Worm (Caenorhabditis elegans) whole organism, L2 larva: Measurements from ENCODE around the gene fil-2.

ENCODE experiments used
- C34F6.9 ChIP-seq: fragments of 150-350 bp; optimal IDR thresholded peaks from 2 replicates; lab custom pipeline; 2014; ENCODE audit warnings: missing biosample characterization, missing genetic modification characterization
- F13H6.1 ChIP-seq: sonication (generic microtip); optimal IDR thresholded peaks from 2 replicates; lab custom pipeline; 2016; ENCODE audit warnings: missing genetic modification characterization, missing compliant biosample characterization
- Y55F3AM.14 ChIP-seq: fragments of 200-800 bp; sonication (Bioruptor generic); optimal IDR thresholded peaks from 2 replicates; lab custom pipeline; 2018; ENCODE audit warnings: mild to moderate bottlenecking, missing genetic modification characterization, missing compliant biosample characterization
- ZK546.5 ChIP-seq: sonication (generic microtip); optimal IDR thresholded peaks from 2 replicates; lab custom pipeline; 2017; ENCODE audit warnings: missing biosample characterization, missing genetic modification characterization
- alr-1 ChIP-seq: fragments of 150-350 bp; optimal IDR thresholded peaks from 2 replicates; lab custom pipeline; 2014; ENCODE audit warnings: missing biosample characterization, missing genetic modification characterization
- aly-2 ChIP-seq: fragments of 150-350 bp; optimal IDR thresholded peaks from 2 replicates; lab custom pipeline; 2014; ENCODE audit warnings: missing biosample characterization, missing genetic modification characterization
- ama-1 ChIP-seq: fragments of 150-350 bp; optimal IDR thresholded peaks from 2 replicates; lab custom pipeline; 2018; ENCODE audit warnings: inconsistent platforms
- blmp-1 ChIP-seq: sonication (generic microtip); optimal IDR thresholded peaks from 2 replicates; lab custom pipeline; 2017; ENCODE audit warnings: missing genetic modification characterization, mild to moderate bottlenecking, missing compliant biosample characterization, antibody characterized with exemption, moderate library complexity; ENCODE audit not compliant: insufficient read depth
- ceh-16 ChIP-seq: fragments of 150-350 bp; optimal IDR thresholded peaks from 2 replicates; lab custom pipeline; 2014; ENCODE audit warnings: missing biosample characterization, missing genetic modification characterization
- ceh-82 ChIP-seq: fragments of 150-350 bp; optimal IDR thresholded peaks from 2 replicates; lab custom pipeline; 2014; ENCODE audit warnings: missing biosample characterization, missing genetic modification characterization
- crh-2 ChIP-seq: sonication (generic microtip); optimal IDR thresholded peaks from 2 replicates; lab custom pipeline; 2017; ENCODE audit warnings: missing biosample characterization, missing genetic modification characterization
- dmd-4 ChIP-seq: sonication (generic microtip); optimal IDR thresholded peaks from 2 replicates; lab custom pipeline; 2017; ENCODE audit warnings: missing biosample characterization, missing genetic modification characterization
- egl-27 ChIP-seq: sonication (generic microtip); optimal IDR thresholded peaks from 3 replicates; lab custom pipeline; 2017; ENCODE audit warnings: missing biosample characterization, missing genetic modification reagents, missing genetic modification characterization
- elt-1 ChIP-seq: fragments of 150-350 bp; optimal IDR thresholded peaks from 2 replicates; lab custom pipeline; 2014; ENCODE audit warnings: missing biosample characterization, missing genetic modification characterization
- elt-3 ChIP-seq: sonication (generic microtip); optimal IDR thresholded peaks from 2 replicates; lab custom pipeline; 2017; ENCODE audit warnings: missing biosample characterization, missing genetic modification characterization
- fos-1 ChIP-seq: fragments of 150-350 bp; optimal IDR thresholded peaks from 2 replicates; lab custom pipeline; 2014; ENCODE audit warnings: missing biosample characterization, missing genetic modification characterization
- gmeb-1 ChIP-seq: fragments of 150-350 bp; optimal IDR thresholded peaks from 2 replicates; lab custom pipeline; 2014; ENCODE audit warnings: missing biosample characterization, missing genetic modification characterization
- lin-11 ChIP-seq: fragments of 150-350 bp; sonication (generic microtip); optimal IDR thresholded peaks from 2 replicates; lab custom pipeline; 2014; ENCODE audit warnings: missing biosample characterization, missing genetic modification characterization, inconsistent platforms, mixed read lengths
- lin-13 ChIP-seq: fragments of 150-350 bp; optimal IDR thresholded peaks from 2 replicates; lab custom pipeline; 2014; ENCODE audit warnings: missing biosample characterization, missing genetic modification reagents, missing genetic modification characterization
- lin-39 ChIP-seq: fragments of 150-350 bp; optimal IDR thresholded peaks from 2 replicates; lab custom pipeline; 2014; ENCODE audit warnings: missing biosample characterization, missing genetic modification reagents, missing genetic modification characterization
- lsy-2 ChIP-seq, 2 experiments: fragments of 150-350 bp in 1 of 2; sonication (generic microtip) in 1 of 2; optimal IDR thresholded peaks; 2 replicates each; lab custom pipeline; 2014 to 2017; ENCODE audit warnings: missing biosample characterization in 2 of 2, missing genetic modification characterization in 2 of 2
- mab-5 ChIP-seq: fragments of 150-350 bp; optimal IDR thresholded peaks from 2 replicates; lab custom pipeline; 2014; ENCODE audit warnings: missing biosample characterization, missing genetic modification characterization
- mbf-1 ChIP-seq: sonication (generic microtip); optimal IDR thresholded peaks from 2 replicates; lab custom pipeline; 2017; ENCODE audit warnings: missing biosample characterization, missing genetic modification characterization
- mdl-1 ChIP-seq, 2 experiments: fragments of 150-350 bp in 1 of 2; sonication (generic microtip) in 1 of 2; optimal IDR thresholded peaks; 2 replicates each; lab custom pipeline; 2017; ENCODE audit warnings: missing biosample characterization in 2 of 2, missing genetic modification characterization in 2 of 2
- nhr-10 ChIP-seq: sonication (generic microtip); optimal IDR thresholded peaks from 2 replicates; lab custom pipeline; 2017; ENCODE audit warnings: missing biosample characterization, missing genetic modification characterization
- nhr-11 ChIP-seq: fragments of 150-350 bp; optimal IDR thresholded peaks from 2 replicates; lab custom pipeline; 2014; ENCODE audit warnings: missing biosample characterization, missing genetic modification characterization
- nhr-12 ChIP-seq: fragments of 150-350 bp; optimal IDR thresholded peaks from 2 replicates; lab custom pipeline; 2014; ENCODE audit warnings: missing biosample characterization, missing genetic modification characterization
- nhr-129 ChIP-seq: fragments of 150-350 bp; optimal IDR thresholded peaks from 2 replicates; lab custom pipeline; 2014; ENCODE audit warnings: missing biosample characterization, missing genetic modification characterization
- nhr-21 ChIP-seq: fragments of 150-350 bp; optimal IDR thresholded peaks from 2 replicates; lab custom pipeline; 2014; ENCODE audit warnings: missing biosample characterization, missing genetic modification characterization
- nhr-23 ChIP-seq: fragments of 150-350 bp; optimal IDR thresholded peaks from 2 replicates; lab custom pipeline; 2014; ENCODE audit warnings: missing biosample characterization, missing genetic modification reagents, missing genetic modification characterization
- nhr-237 ChIP-seq: fragments of 150-350 bp; optimal IDR thresholded peaks from 2 replicates; lab custom pipeline; 2014; ENCODE audit warnings: missing biosample characterization, missing genetic modification characterization
- nhr-25 ChIP-seq: fragments of 150-350 bp; sonication (generic microtip); optimal IDR thresholded peaks from 3 replicates; lab custom pipeline; 2014; ENCODE audit warnings: missing biosample characterization, missing genetic modification characterization
- nhr-6 ChIP-seq: fragments of 150-350 bp; optimal IDR thresholded peaks from 2 replicates; lab custom pipeline; 2014; ENCODE audit warnings: missing biosample characterization, missing genetic modification characterization
- nhr-77 ChIP-seq: fragments of 150-350 bp; optimal IDR thresholded peaks from 2 replicates; lab custom pipeline; 2014; ENCODE audit warnings: missing biosample characterization, missing genetic modification characterization
- peb-1 ChIP-seq: fragments of 150-350 bp; optimal IDR thresholded peaks from 2 replicates; lab custom pipeline; 2014; ENCODE audit warnings: missing biosample characterization, missing genetic modification characterization
- sem-4 ChIP-seq: fragments of 150-350 bp; optimal IDR thresholded peaks from 2 replicates; lab custom pipeline; 2014; ENCODE audit warnings: missing biosample characterization, missing genetic modification reagents, missing genetic modification characterization
- skn-1 ChIP-seq: sonication (generic microtip); optimal IDR thresholded peaks from 2 replicates; lab custom pipeline; 2017; ENCODE audit warnings: missing biosample characterization, missing genetic modification characterization
- sma-3 ChIP-seq: sonication (generic microtip); optimal IDR thresholded peaks from 2 replicates; lab custom pipeline; 2016; ENCODE audit warnings: missing genetic modification reagents, missing genetic modification characterization, missing compliant biosample characterization
- sma-9 ChIP-seq, 2 experiments: fragments of 150-350 bp in 1 of 2; sonication (generic microtip) in 1 of 2; optimal IDR thresholded peaks; 2 replicates each; lab custom pipeline; 2014 to 2016; ENCODE audit warnings: missing genetic modification characterization in 2 of 2, mild to moderate bottlenecking in 1 of 2, missing biosample characterization in 1 of 2, missing compliant biosample characterization in 1 of 2, missing genetic modification reagents in 1 of 2, moderate library complexity in 1 of 2
- snpc-4 ChIP-seq: fragments of 150-350 bp; optimal IDR thresholded peaks from 2 replicates; lab custom pipeline; 2014; ENCODE audit warnings: missing biosample characterization, missing genetic modification characterization
- unc-39 ChIP-seq: fragments of 150-350 bp; optimal IDR thresholded peaks from 2 replicates; lab custom pipeline; 2014; ENCODE audit warnings: missing biosample characterization, missing genetic modification characterization
- unc-55 ChIP-seq: fragments of 150-350 bp; sonication (generic microtip); optimal IDR thresholded peaks from 3 replicates; lab custom pipeline; 2014; ENCODE audit warnings: missing biosample characterization, missing genetic modification reagents, missing genetic modification characterization
- unc-62 ChIP-seq: fragments of 150-350 bp; optimal IDR thresholded peaks from 2 replicates; lab custom pipeline; 2014; ENCODE audit warnings: missing biosample characterization, missing genetic modification reagents, missing genetic modification characterization
- zag-1 ChIP-seq: fragments of 150-350 bp; optimal IDR thresholded peaks from 2 replicates; lab custom pipeline; 2014; ENCODE audit warnings: missing biosample characterization, missing genetic modification characterization
- ztf-1 ChIP-seq: fragments of 200-800 bp; sonication (Bioruptor generic); conservative IDR thresholded peaks from 2 replicates; pipeline ENCODE4 v1.3.6; 2022; ENCODE audit warnings: missing genetic modification characterization, missing compliant biosample characterization
- ztf-11 ChIP-seq: sonication (generic microtip); optimal IDR thresholded peaks from 2 replicates; lab custom pipeline; 2017; ENCODE audit warnings: missing biosample characterization, missing genetic modification characterization
- ztf-4 ChIP-seq: fragments of 150-350 bp; optimal IDR thresholded peaks from 2 replicates; lab custom pipeline; 2014; ENCODE audit warnings: missing biosample characterization, missing genetic modification characterization

Gene fil-2

DNA sequence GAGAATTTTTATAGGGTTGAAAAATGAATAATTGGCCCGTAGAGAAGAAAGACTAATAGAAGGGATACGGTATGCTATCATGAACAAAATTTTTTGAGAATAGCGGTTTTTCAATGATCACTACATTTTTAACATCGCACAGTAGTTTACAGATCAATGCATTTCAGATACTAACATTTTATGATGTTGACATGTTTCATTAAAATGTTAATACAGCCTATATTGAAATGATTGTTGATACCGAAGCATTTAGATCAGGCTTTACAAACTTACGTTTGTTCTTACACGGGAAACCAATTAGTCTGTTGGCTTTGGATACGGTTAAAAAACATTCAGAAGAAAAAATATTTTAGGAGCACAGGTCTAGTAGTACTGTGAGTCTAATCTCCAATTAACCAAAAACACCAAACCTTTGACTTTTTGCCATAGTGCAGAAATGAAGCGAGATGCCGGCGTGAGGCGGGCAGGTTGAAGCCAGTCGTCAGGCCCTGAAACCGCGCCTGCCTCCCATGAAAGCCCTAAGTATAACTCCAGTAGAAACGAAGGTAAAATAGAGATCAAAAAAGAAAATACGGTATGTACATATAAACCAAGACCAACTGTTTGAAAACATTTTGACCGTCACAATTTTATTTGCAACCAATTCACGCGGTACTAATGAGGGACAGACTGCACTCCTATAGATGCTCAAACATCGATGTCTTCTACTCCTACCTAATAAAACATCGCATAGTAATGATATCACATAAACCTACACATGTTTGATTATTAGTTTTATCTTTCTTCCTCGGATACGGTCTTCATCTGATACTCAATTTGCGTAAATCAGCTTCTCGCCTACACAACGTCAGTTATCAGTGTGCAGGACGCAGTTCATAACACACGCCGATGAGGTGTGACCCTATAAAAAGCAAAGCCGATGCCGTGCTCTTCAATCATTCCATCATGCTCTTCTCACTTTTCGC is at the start of gene fil-2:
Gene fil-2 (plus strand): TSS at position 915 of the 965 bp plus-strand sequence.
- TF ChIP-seq nhr-21 (tag; lab: Kevin White, UChicago) (peak; percentile 12), ama-1 (lab: Kevin White, UChicago) (peak; percentile 29), crh-2 (tag; lab: Kevin White, UChicago) (peak; percentile 32), sma-9 (GFP tag; optimal IDR thresholded peaks at IDR 0.05; lab: Kevin White, UChicago) (peak; percentile 44), sma-9 (tag; optimal IDR thresholded peaks at IDR 0.05; lab: Kevin White, UChicago) (no peak), nhr-237 (tag; lab: Kevin White, UChicago) (no peak), nhr-25 (tag; lab: Kevin White, UChicago) (peak; percentile 43), fos-1 (tag; lab: Kevin White, UChicago) (peak; percentile 14), ZK546.5 (tag; lab: Kevin White, UChicago) (no peak), gmeb-1 (tag; lab: Kevin White, UChicago) (peak; percentile 67), blmp-1 (tag; lab: Kevin White, UChicago) (peak; percentile 62), lin-39 (tag; lab: Kevin White, UChicago) (no peak), lin-13 (peak; percentile 13), ztf-4 (peak; percentile 29)

- TF ChIP-seq ceh-16 (tag; lab: Kevin White, UChicago) (peak; percentile 28), C34F6.9 (tag; lab: Kevin White, UChicago) (peak; percentile 47), nhr-21 (tag; lab: Kevin White, UChicago) (peak; percentile 91), alr-1 (no peak), unc-55 (GFP tag; lab: Kevin White, UChicago) (no peak), elt-3 (tag; lab: Kevin White, UChicago) (no peak), nhr-25 (tag; lab: Kevin White, UChicago) (peak; percentile 58), skn-1 (no peak), sma-9 (GFP tag; optimal IDR thresholded peaks at IDR 0.05; lab: Kevin White, UChicago) (peak; percentile 88), sma-9 (tag; optimal IDR thresholded peaks at IDR 0.05; lab: Kevin White, UChicago) (no peak), peb-1 (tag; lab: Kevin White, UChicago) (no peak), nhr-6 (tag; lab: Kevin White, UChicago) (peak; percentile 6), ceh-82 (tag; lab: Kevin White, UChicago) (no peak), gmeb-1 (tag; lab: Kevin White, UChicago) (peak; percentile 73), F13H6.1 (tag; lab: Kevin White, UChicago) (peak; percentile 88), lin-13 (no peak), nhr-77 (no peak), mab-5 (tag; lab: Kevin White, UChicago) (no peak), aly-2 (tag; lab: Kevin White, UChicago) (no peak), zag-1 (tag; lab: Kevin White, UChicago) (no peak), snpc-4 (tag; lab: Kevin White, UChicago) (no peak), nhr-12 (tag; lab: Kevin White, UChicago) (no peak), mbf-1 (no peak), nhr-237 (tag; lab: Kevin White, UChicago) (no peak), sma-3 (GFP tag; lab: Kevin White, UChicago) (peak; percentile 85), lin-39 (tag; lab: Kevin White, UChicago) (no peak), crh-2 (tag; lab: Kevin White, UChicago) (peak; percentile 81), nhr-10 (tag; lab: Kevin White, UChicago) (peak; percentile 54), ama-1 (lab: Kevin White, UChicago) (peak; percentile 20), unc-62 (GFP tag; lab: Kevin White, UChicago) (peak; percentile 44), unc-39 (tag; lab: Kevin White, UChicago) (no peak), ztf-11 (tag; lab: Kevin White, UChicago) (no peak), ZK546.5 (tag; lab: Kevin White, UChicago) (no peak), sem-4 (peak; percentile 76), elt-1 (tag; lab: Kevin White, UChicago) (peak; percentile 46), dmd-4 (tag; lab: Kevin White, UChicago) (no peak), lsy-2 (tag; optimal IDR thresholded peaks at IDR 0.05; lab: Kevin White, UChicago) (peak; percentile 28 to 63), nhr-129 (tag; lab: Kevin White, UChicago) (peak; percentile 89), fos-1 (tag; lab: Kevin White, UChicago) (peak; percentile 87), nhr-11 (tag; lab: Kevin White, UChicago) (no peak), blmp-1 (tag; lab: Kevin White, UChicago) (peak; percentile 66), egl-27 (tag; lab: Kevin White, UChicago) (peak; percentile 85), lin-11 (no peak), mdl-1 (tag; optimal IDR thresholded peaks at IDR 0.05; lab: Kevin White, UChicago) (peak in 1 of 2 experiments; percentile 75), Y55F3AM.14 (peak; percentile 77), nhr-23 (tag; lab: Kevin White, UChicago) (no peak), ztf-1 (GFP tag; lab: Robert Waterston, UW) (no peak)
Measured at ce11 chrV:6229457-6229949, 49.3 kb upstream of the fil-2 start.
